Fruit fly (Drosophila melanogaster) whole organism, wandering third instar larva: Measurements from ENCODE around the gene siz.

Experiments used
- Abd-B ChIP-seq: fragments of >200 bp; optimal IDR thresholded peaks from 2 replicates; lab custom pipeline; 2017; ENCODE audit warnings: missing biosample characterization, missing genetic modification characterization
- CG32264 ChIP-seq: fragments of 200-800 bp; sonication (Bioruptor generic); optimal IDR thresholded peaks from 2 replicates; lab custom pipeline; 2016; ENCODE audit warnings: missing biosample characterization, missing genetic modification characterization
- CG9705 ChIP-seq: fragments of 200-800 bp; sonication (Bioruptor generic); optimal IDR thresholded peaks from 2 replicates; lab custom pipeline; 2018; ENCODE audit warnings: missing biosample characterization, mild to moderate bottlenecking, missing genetic modification characterization
- CrebA ChIP-seq: fragments of 200-800 bp; sonication (Bioruptor generic); optimal IDR thresholded peaks from 2 replicates; lab custom pipeline; 2016; ENCODE audit warnings: missing biosample characterization, mild to moderate bottlenecking, missing genetic modification characterization, borderline replicate concordance
- Dfd ChIP-seq: fragments of >200 bp; optimal IDR thresholded peaks from 2 replicates; lab custom pipeline; 2017; ENCODE audit warnings: missing biosample characterization, missing genetic modification characterization
- Dif ChIP-seq: fragments of 200-275, 200-300 bp; sonication (Bioruptor generic); optimal IDR thresholded peaks from 2 replicates; lab custom pipeline; 2018; ENCODE audit warnings: missing biosample characterization, missing genetic modification characterization; ENCODE audit not compliant: partially characterized antibody
- GATAd ChIP-seq: sonication (Bioruptor generic); optimal IDR thresholded peaks from 2 replicates; lab custom pipeline; 2016; ENCODE audit warnings: missing biosample characterization, missing genetic modification characterization
- HLH106 ChIP-seq: fragments of 200-800 bp; optimal IDR thresholded peaks from 3 replicates; lab custom pipeline; 2019; ENCODE audit warnings: missing biosample characterization, mild to moderate bottlenecking, missing genetic modification characterization, moderate library complexity
- Hnf4 ChIP-seq: fragments of 200-800 bp; sonication (Bioruptor generic); optimal IDR thresholded peaks from 2 replicates; lab custom pipeline; 2016; ENCODE audit warnings: missing biosample characterization, mild to moderate bottlenecking, missing genetic modification characterization
- Hr78 ChIP-seq: fragments of >200 bp; optimal IDR thresholded peaks from 2 replicates; lab custom pipeline; 2017; ENCODE audit warnings: missing biosample characterization, missing genetic modification characterization
- Jra ChIP-seq: sonication (Bioruptor generic); optimal IDR thresholded peaks from 2 replicates; lab custom pipeline; 2016; ENCODE audit warnings: missing biosample characterization, missing genetic modification characterization
- Mio ChIP-seq: sonication (Bioruptor generic); optimal IDR thresholded peaks from 2 replicates; lab custom pipeline; 2016; ENCODE audit warnings: missing biosample characterization, missing genetic modification characterization
- Myc ChIP-seq: fragments of >200 bp; optimal IDR thresholded peaks from 2 replicates; lab custom pipeline; 2017
- N ChIP-seq: fragments of >200 bp; optimal IDR thresholded peaks from 2 replicates; lab custom pipeline; 2018; ENCODE audit warnings: missing biosample characterization, missing external identifiers, missing genetic modification characterization
- OdsH ChIP-seq: fragments of 200-800 bp; sonication (Bioruptor generic); optimal IDR thresholded peaks from 2 replicates; lab custom pipeline; 2016; ENCODE audit warnings: missing biosample characterization, mild to moderate bottlenecking, missing genetic modification characterization
- Rel ChIP-seq, 2 experiments: fragments of 200-800 bp; sonication (Bioruptor generic) in 1 of 2; optimal IDR thresholded peaks; 2 replicates in 1 of 2; 3 replicates in 1 of 2; lab custom pipeline; 2016 to 2019; ENCODE audit warnings: mild to moderate bottlenecking in 2 of 2, missing biosample characterization in 2 of 2, missing genetic modification characterization in 2 of 2, moderate library complexity in 1 of 2
- Sp1 ChIP-seq: fragments of 200-800 bp; sonication (Bioruptor generic); optimal IDR thresholded peaks from 3 replicates; lab custom pipeline; 2019; ENCODE audit warnings: missing biosample characterization, mild to moderate bottlenecking, missing genetic modification characterization, moderate library complexity
- Vsx2 ChIP-seq: fragments of 200-300, 225-300 bp; sonication (Bioruptor generic); optimal IDR thresholded peaks from 2 replicates; lab custom pipeline; 2018; ENCODE audit warnings: missing biosample characterization, missing genetic modification characterization; ENCODE audit not compliant: partially characterized antibody
- br ChIP-seq: fragments of 200-800 bp; sonication (Bioruptor generic); optimal IDR thresholded peaks from 2 replicates; lab custom pipeline; 2016; ENCODE audit warnings: missing biosample characterization, missing genetic modification characterization
- brk ChIP-seq: fragments of 200-800 bp; sonication (Bioruptor generic); optimal IDR thresholded peaks from 2 replicates; lab custom pipeline; 2016; ENCODE audit warnings: missing biosample characterization, mild to moderate bottlenecking, missing genetic modification characterization
- dl ChIP-seq, 2 experiments: fragments of 175-275, 200-275 bp in 1 of 2; fragments of 200-275 bp in 1 of 2; sonication (Bioruptor generic); optimal IDR thresholded peaks; lab custom pipeline; 2018; ENCODE audit warnings: mild to moderate bottlenecking in 2 of 2, missing biosample characterization in 2 of 2, missing genetic modification characterization in 2 of 2, moderate library complexity in 2 of 2; ENCODE audit not compliant: partially characterized antibody in 2 of 2, insufficient read depth in 1 of 2
- dmrt93B ChIP-seq: fragments of 200-800 bp; sonication (Bioruptor generic); optimal IDR thresholded peaks from 2 replicates; lab custom pipeline; 2018; ENCODE audit warnings: missing biosample characterization, mild to moderate bottlenecking, missing genetic modification characterization
- dsf ChIP-seq: sonication (Bioruptor generic); optimal IDR thresholded peaks from 2 replicates; lab custom pipeline; 2016; ENCODE audit warnings: missing biosample characterization, missing genetic modification characterization, borderline replicate concordance
- ey ChIP-seq: fragments of 200-800 bp; sonication (Bioruptor generic); optimal IDR thresholded peaks from 2 replicates; lab custom pipeline; 2016; ENCODE audit warnings: missing biosample characterization, missing genetic modification characterization
- foxo ChIP-seq, 2 experiments: fragments of 200-800 bp; sonication (Bioruptor generic); optimal IDR thresholded peaks; 2 replicates in 1 of 2; 3 replicates in 1 of 2; lab custom pipeline; 2016 to 2017; ENCODE audit warnings: missing biosample characterization in 2 of 2, missing genetic modification characterization in 2 of 2
- fru ChIP-seq: fragments of 200-800 bp; sonication (Bioruptor generic); optimal IDR thresholded peaks from 3 replicates; lab custom pipeline; 2016; ENCODE audit warnings: missing biosample characterization, mild to moderate bottlenecking, missing genetic modification characterization
- h ChIP-seq: fragments of 200-800 bp; sonication (Bioruptor generic); optimal IDR thresholded peaks from 3 replicates; lab custom pipeline; 2016; ENCODE audit warnings: missing biosample characterization, mild to moderate bottlenecking, missing genetic modification characterization
- jim ChIP-seq: fragments of 175-275, 200-325 bp; sonication (Bioruptor generic); optimal IDR thresholded peaks from 2 replicates; lab custom pipeline; 2016; ENCODE audit warnings: missing biosample characterization, mild to moderate bottlenecking, missing genetic modification characterization
- pan ChIP-seq: fragments of >200 bp; optimal IDR thresholded peaks from 2 replicates; lab custom pipeline; 2017
- psq ChIP-seq: fragments of 200-800 bp; sonication (Bioruptor generic); optimal IDR thresholded peaks from 3 replicates; lab custom pipeline; 2017; ENCODE audit warnings: missing biosample characterization, mild to moderate bottlenecking, missing genetic modification characterization, moderate library complexity
- rgr ChIP-seq: fragments of 200-800 bp; sonication (Bioruptor generic); optimal IDR thresholded peaks from 3 replicates; lab custom pipeline; 2016; ENCODE audit warnings: missing biosample characterization, mild to moderate bottlenecking, missing genetic modification characterization
- sage ChIP-seq: fragments of 200-800 bp; sonication (Bioruptor generic); optimal IDR thresholded peaks from 2 replicates; lab custom pipeline; 2016; ENCODE audit warnings: missing biosample characterization, mild to moderate bottlenecking, missing genetic modification characterization
- sv ChIP-seq: fragments of 200-800 bp; sonication (Bioruptor generic); optimal IDR thresholded peaks from 3 replicates; lab custom pipeline; 2016; ENCODE audit warnings: missing biosample characterization, missing genetic modification characterization
- tai ChIP-seq: sonication (Bioruptor generic); optimal IDR thresholded peaks from 2 replicates; lab custom pipeline; 2016; ENCODE audit warnings: missing biosample characterization, missing genetic modification characterization
- usp ChIP-seq: fragments of >200 bp; optimal IDR thresholded peaks from 2 replicates; lab custom pipeline; 2017; ENCODE audit warnings: missing biosample characterization, missing genetic modification characterization
- woc ChIP-seq: sonication (Bioruptor generic); optimal IDR thresholded peaks from 2 replicates; lab custom pipeline; 2016; ENCODE audit warnings: missing biosample characterization, mild to moderate bottlenecking, missing genetic modification characterization

The siz gene

DNA sequence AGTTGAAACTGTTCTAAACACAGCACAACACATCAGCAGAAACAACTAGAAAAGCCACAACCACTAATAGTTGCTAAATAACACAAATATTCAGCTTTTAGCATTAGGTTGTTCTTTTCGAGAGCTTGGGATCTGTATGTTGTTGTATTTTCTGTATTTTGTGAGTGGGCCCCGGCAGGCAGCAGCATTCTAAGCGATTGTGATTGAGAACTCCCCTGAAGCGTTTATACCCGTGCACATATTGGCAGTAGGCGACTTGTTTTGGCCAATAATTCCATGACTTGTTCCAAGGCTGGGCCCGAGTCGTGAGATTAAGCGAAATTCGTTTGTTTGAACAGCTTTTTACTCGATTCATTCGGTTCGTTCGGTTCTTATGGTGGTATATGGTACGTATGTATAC lies 27.6 kb downstream of the siz start:
- TF ChIP-seq rgr (GFP tag; lab: Kevin White, UChicago), result peak; percentile 19
- TF ChIP-seq psq (GFP tag; lab: Kevin White, UChicago), result no peak

DNA sequence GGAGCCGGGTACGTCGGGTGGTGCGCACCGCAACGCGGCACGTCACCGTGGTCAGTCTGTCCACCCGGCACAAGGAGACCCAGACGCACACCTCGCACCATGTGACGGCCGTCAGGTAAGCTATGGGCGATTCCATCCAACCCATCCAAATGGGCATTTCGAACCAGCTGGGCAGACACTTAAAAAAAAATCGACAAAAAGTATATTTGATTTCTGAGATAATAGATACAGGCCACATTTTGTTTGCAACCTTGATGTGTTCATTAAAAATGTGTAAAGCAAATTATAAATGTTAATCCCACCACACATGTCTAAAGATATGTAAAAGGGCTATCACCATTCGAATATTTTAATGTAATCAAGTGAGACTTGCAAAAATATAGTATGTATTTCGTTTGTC lies 30.3 kb downstream of the siz start:
- TF ChIP-seq Hr78 (GFP tag; lab: Kevin White, UChicago), result no peak
- no peak for TF ChIP-seq jim
- no peak for TF ChIP-seq Vsx2 (GFP tag; lab: Kevin White, UChicago)
- TF ChIP-seq Dif (GFP tag; lab: Kevin White, UChicago), result no peak

DNA sequence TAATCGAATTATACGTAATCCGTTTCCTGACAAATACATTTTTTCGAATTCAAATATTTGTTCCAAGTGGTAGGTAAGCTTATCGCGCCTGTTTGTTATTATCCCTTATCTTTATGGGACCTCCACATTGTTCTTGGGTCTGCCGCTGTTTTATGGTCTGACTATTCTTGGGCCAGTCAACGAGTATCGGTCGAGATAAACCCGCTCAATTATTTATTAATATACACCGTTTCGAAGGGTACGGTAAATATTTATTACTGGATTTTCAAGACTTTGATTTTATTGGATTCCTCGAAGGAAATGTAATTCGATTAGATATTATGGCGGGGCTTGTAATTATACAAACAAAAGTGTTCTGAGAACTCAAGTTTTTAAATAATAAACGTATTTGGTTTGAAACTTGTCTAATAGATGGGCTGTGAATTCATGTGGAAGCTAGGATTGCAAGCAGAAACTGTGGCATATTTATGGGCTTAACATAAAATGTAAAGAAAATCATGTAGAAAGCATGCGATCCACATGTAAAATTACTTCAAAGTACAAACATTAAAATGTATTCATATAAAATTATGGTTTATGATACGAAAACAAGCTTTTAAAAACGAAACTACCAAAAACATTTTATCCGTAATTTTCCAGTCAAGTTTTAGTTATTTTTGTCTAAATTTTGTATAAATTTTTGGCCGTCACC lies 31.0 kb downstream of the siz start, which contains the start of gene CG43072:
TSS of gene CG43072 (plus strand) at position 641 of the 691 bp plus-strand sequence.
- TF ChIP-seq tai (GFP tag; lab: Kevin White, UChicago) (no peak), brk (GFP tag; lab: Kevin White, UChicago) (peak; percentile 2), HLH106 (no peak), CG32264 (GFP tag; lab: Kevin White, UChicago) (no peak), CrebA (peak; percentile 55), sv (GFP tag; lab: Kevin White, UChicago) (no peak), h (GFP tag; lab: Kevin White, UChicago) (peak; percentile 7), Myc (peak; percentile 79), fru (GFP tag; lab: Kevin White, UChicago) (no peak), Sp1 (GFP tag; lab: Kevin White, UChicago) (peak; percentile 32), Rel (GFP tag; optimal IDR thresholded peaks at IDR 0.05; lab: Kevin White, UChicago) (no peak), Rel (tag; optimal IDR thresholded peaks at IDR 0.05; lab: Kevin White, UChicago) (peak; percentile 19)

DNA sequence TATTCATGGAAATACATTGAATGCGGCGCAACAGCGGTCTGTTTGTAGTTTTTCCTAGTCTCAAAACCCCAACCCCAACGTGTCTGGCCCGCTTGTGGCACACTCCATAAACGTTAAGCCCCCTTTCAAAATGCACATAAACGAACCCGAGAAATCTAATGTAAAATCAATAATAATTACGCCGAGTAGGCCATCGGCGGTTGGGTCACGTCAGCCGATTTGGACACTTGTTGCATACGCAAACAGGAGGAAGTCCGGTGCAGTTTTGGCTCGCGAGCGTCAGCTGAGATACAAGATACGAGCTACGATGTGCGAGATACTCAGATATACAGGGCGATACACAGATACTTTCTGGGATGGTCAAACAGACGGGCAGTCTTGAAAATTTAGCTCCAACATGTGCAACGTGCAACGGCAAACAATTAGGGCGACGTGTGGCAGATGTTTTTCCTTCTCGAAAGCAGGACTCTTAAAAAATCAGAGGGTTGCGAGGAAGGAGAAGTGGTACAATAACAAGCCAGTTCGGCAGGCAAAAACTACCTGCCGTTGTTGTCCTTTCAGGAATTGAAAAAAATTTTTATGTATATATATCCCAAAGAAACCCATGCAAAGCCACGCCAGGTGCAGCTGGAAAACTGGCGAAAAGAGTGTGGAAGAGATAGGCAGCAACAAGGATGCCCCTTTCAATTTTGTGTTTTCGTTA lies 32.0 kb downstream of the siz start:
- TF ChIP-seq CrebA (no peak), rgr (GFP tag; lab: Kevin White, UChicago) (no peak), GATAd (GFP tag; lab: Kevin White, UChicago) (no peak), N (GFP tag; lab: Kevin White, UChicago) (no peak), dmrt93B (GFP tag; lab: Kevin White, UChicago) (no peak), pan (lab: Kevin White, UChicago) (no peak), fru (GFP tag; lab: Kevin White, UChicago) (no peak), CG9705 (GFP tag; lab: Kevin White, UChicago) (no peak), ey (GFP tag; lab: Kevin White, UChicago) (no peak), h (GFP tag; lab: Kevin White, UChicago) (no peak), br (GFP tag; lab: Kevin White, UChicago) (no peak), woc (GFP tag; lab: Kevin White, UChicago) (no peak)

DNA sequence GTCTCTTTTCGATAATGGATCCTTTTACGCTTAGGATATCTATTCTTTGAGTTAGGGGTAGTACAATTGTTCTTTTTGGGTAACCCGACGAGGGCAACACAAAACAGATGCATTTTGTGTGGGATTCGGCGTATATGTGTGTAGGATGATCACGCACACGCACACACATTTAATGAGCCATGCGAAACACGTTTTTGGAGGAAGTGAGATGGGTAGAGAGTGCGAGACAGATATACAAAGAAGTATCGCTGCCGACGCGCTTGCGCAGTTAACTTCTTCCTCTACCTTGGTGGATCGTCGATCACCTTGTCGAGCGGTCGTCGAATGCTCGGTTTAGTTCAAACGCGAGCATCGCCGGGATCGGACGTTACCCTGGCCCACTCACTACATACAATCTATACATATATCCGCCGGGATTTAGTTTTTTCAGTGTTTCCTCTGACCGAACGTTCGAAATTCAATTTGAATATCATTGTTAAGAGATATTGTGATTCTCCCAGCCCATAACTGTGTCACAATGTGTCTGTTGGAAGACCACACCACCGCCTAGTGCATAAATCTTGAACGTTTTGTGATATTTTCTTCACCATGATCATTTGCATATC lies 33.3 kb downstream of the siz start:
- no peak for TF ChIP-seq sv (GFP tag; lab: Kevin White, UChicago)
- TF ChIP-seq brk (GFP tag; lab: Kevin White, UChicago), result no peak
- TF ChIP-seq foxo (GFP tag; optimal IDR thresholded peaks at IDR 0.05; lab: Kevin White, UChicago), result peak in 1 of 2 experiments; percentile 9
- no peak for TF ChIP-seq HLH106
- peak; percentile 28 to 33 for TF ChIP-seq dl (GFP tag; optimal IDR thresholded peaks at IDR 0.05; lab: Kevin White, UChicago; ENCODE audit: insufficient read depth in 1 of 2, partially characterized antibody in 2 of 2)
- peak; percentile 92 for TF ChIP-seq fru (GFP tag; lab: Kevin White, UChicago)
- no peak for TF ChIP-seq N (GFP tag; lab: Kevin White, UChicago)
- no peak for TF ChIP-seq dsf (GFP tag; lab: Kevin White, UChicago)
- no peak for TF ChIP-seq sage
- TF ChIP-seq woc (GFP tag; lab: Kevin White, UChicago), result no peak
- TF ChIP-seq Mio (GFP tag; lab: Kevin White, UChicago), result no peak
- TF ChIP-seq ey (GFP tag; lab: Kevin White, UChicago), result no peak
- TF ChIP-seq CG9705 (GFP tag; lab: Kevin White, UChicago), result no peak
- TF ChIP-seq rgr (GFP tag; lab: Kevin White, UChicago), result no peak
- TF ChIP-seq Hnf4 (GFP tag; lab: Kevin White, UChicago), result no peak
- no peak for TF ChIP-seq tai (GFP tag; lab: Kevin White, UChicago)
- peak; percentile 82 for TF ChIP-seq Vsx2 (GFP tag; lab: Kevin White, UChicago)
- TF ChIP-seq GATAd (GFP tag; lab: Kevin White, UChicago), result no peak
- TF ChIP-seq OdsH (GFP tag; lab: Kevin White, UChicago), result no peak
- no peak for TF ChIP-seq Jra (GFP tag; lab: Kevin White, UChicago)
- TF ChIP-seq Dfd (GFP tag; lab: Kevin White, UChicago), result no peak
- no peak for TF ChIP-seq Myc
- TF ChIP-seq br (GFP tag; lab: Kevin White, UChicago), result peak; percentile 37
- no peak for TF ChIP-seq dmrt93B (GFP tag; lab: Kevin White, UChicago)
- no peak for TF ChIP-seq usp (GFP tag; lab: Kevin White, UChicago)
- TF ChIP-seq Abd-B, result no peak
- peak; percentile 5 for TF ChIP-seq Rel (GFP tag; optimal IDR thresholded peaks at IDR 0.05; lab: Kevin White, UChicago)
- TF ChIP-seq Rel (tag; optimal IDR thresholded peaks at IDR 0.05; lab: Kevin White, UChicago), result peak; percentile 12
- TF ChIP-seq Hr78 (GFP tag; lab: Kevin White, UChicago), result no peak
- TF ChIP-seq CrebA, result no peak
